Worm (Caenorhabditis elegans): ENCODE data around the gene Y59H11AM.1.
A peak's percentile ranks its signal among the peaks of the same experiment; 100 is the strongest.

The Y59H11AM.1 gene

ce11 chrIV:8532024-8532423 lies 39.2 kb upstream of the Y59H11AM.1 start:
- TF ChIP-seq sma-9 (GFP tag; optimal IDR thresholded peaks at IDR 0.05): peak; percentile 85
- no peak for TF ChIP-seq sma-9 (tag; optimal IDR thresholded peaks at IDR 0.05)
- peak; percentile 22 for TF ChIP-seq sma-3 (GFP tag; optimal IDR thresholded peaks at IDR 0.05)
- TF ChIP-seq gmeb-1 (tag; optimal IDR thresholded peaks at IDR 0.05): no peak
- no peak for TF ChIP-seq nhr-10 (tag; optimal IDR thresholded peaks at IDR 0.05)
- peak; percentile 67 for TF ChIP-seq blmp-1 (tag; optimal IDR thresholded peaks at IDR 0.05; ENCODE audit: insufficient read depth)
- peak; percentile 11 for TF ChIP-seq crh-2 (tag; optimal IDR thresholded peaks at IDR 0.05)
- TF ChIP-seq nhr-237 (tag; optimal IDR thresholded peaks at IDR 0.05): no peak
- peak; percentile 75 for TF ChIP-seq fos-1 (tag; optimal IDR thresholded peaks at IDR 0.05)

- peak; percentile 9 for TF ChIP-seq sma-3 (GFP tag; optimal IDR thresholded peaks at IDR 0.05)
- peak in 1 of 2 experiments; percentile 19 for TF ChIP-seq mdl-1 (tag; optimal IDR thresholded peaks at IDR 0.05)
- TF ChIP-seq fos-1 (tag; optimal IDR thresholded peaks at IDR 0.05): peak; percentile 31
- peak; percentile 73 for TF ChIP-seq sma-9 (GFP tag; optimal IDR thresholded peaks at IDR 0.05)
- no peak for TF ChIP-seq sma-9 (tag; optimal IDR thresholded peaks at IDR 0.05)
- TF ChIP-seq lsy-2 (tag; optimal IDR thresholded peaks at IDR 0.05): no peak
- peak; percentile 57 for TF ChIP-seq blmp-1 (tag; optimal IDR thresholded peaks at IDR 0.05; ENCODE audit: insufficient read depth)
Measured at ce11 chrIV:8532796-8533195, 38.4 kb upstream of the Y59H11AM.1 start.

DNA sequence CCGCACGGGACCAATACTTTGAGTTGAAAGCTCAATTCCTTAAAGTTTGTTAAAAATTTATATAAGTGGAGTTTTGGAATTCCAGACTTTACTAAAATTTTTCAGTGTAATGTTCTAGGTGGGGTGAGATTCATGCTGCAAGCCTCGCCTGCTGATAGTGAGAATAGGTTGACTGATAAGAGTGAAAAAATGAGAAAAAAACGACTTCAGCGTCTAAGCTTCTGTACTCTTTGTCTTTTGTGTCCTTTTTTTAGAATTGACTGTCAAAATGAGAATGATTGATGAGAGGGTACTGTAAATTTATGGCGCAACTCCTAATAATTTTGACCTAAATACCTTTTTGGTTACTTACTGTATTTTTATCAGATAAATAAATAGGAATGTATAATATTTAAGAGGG lies 37.0 kb upstream of the Y59H11AM.1 start:
- TF ChIP-seq nhr-21 (tag; optimal IDR thresholded peaks at IDR 0.05) (no peak), aly-2 (tag; optimal IDR thresholded peaks at IDR 0.05) (no peak), nhr-10 (tag; optimal IDR thresholded peaks at IDR 0.05) (no peak), ztf-1 (GFP tag; conservative IDR thresholded peaks at IDR 0.05) (no peak), snpc-4 (tag; optimal IDR thresholded peaks at IDR 0.05) (no peak), fos-1 (tag; optimal IDR thresholded peaks at IDR 0.05) (peak; percentile 25)

- TF ChIP-seq crh-2 (tag; optimal IDR thresholded peaks at IDR 0.05): peak; percentile 72
- TF ChIP-seq skn-1 (tag; optimal IDR thresholded peaks at IDR 0.05): no peak
- TF ChIP-seq mab-5 (tag; optimal IDR thresholded peaks at IDR 0.05): no peak
- no peak for TF ChIP-seq dmd-4 (tag; optimal IDR thresholded peaks at IDR 0.05)
- TF ChIP-seq nhr-25 (tag; optimal IDR thresholded peaks at IDR 0.05): peak; percentile 67
- TF ChIP-seq lin-11 (tag; optimal IDR thresholded peaks at IDR 0.05): no peak
- TF ChIP-seq nhr-77 (tag; optimal IDR thresholded peaks at IDR 0.05): no peak
- TF ChIP-seq ztf-11 (tag; optimal IDR thresholded peaks at IDR 0.05): no peak
- no peak for TF ChIP-seq unc-39 (tag; optimal IDR thresholded peaks at IDR 0.05)
- TF ChIP-seq nhr-237 (tag; optimal IDR thresholded peaks at IDR 0.05): no peak
- TF ChIP-seq nhr-10 (tag; optimal IDR thresholded peaks at IDR 0.05): no peak
- TF ChIP-seq ceh-82 (tag; optimal IDR thresholded peaks at IDR 0.05): no peak
- peak; percentile 40 for TF ChIP-seq lin-13 (GFP tag; optimal IDR thresholded peaks at IDR 0.05)
- TF ChIP-seq F13H6.1 (tag; optimal IDR thresholded peaks at IDR 0.05): peak; percentile 68
- no peak for TF ChIP-seq mbf-1 (tag; optimal IDR thresholded peaks at IDR 0.05)
- TF ChIP-seq aly-2 (tag; optimal IDR thresholded peaks at IDR 0.05): no peak
- no peak for TF ChIP-seq unc-55 (GFP tag; optimal IDR thresholded peaks at IDR 0.05)
- TF ChIP-seq zag-1 (tag; optimal IDR thresholded peaks at IDR 0.05): no peak
- no peak for TF ChIP-seq sem-4 (tag; optimal IDR thresholded peaks at IDR 0.05)
- TF ChIP-seq elt-3 (tag; optimal IDR thresholded peaks at IDR 0.05): no peak
- TF ChIP-seq peb-1 (tag; optimal IDR thresholded peaks at IDR 0.05): no peak
- no peak for TF ChIP-seq nhr-23 (tag; optimal IDR thresholded peaks at IDR 0.05)
- TF ChIP-seq sma-9 (GFP tag; optimal IDR thresholded peaks at IDR 0.05): peak; percentile 86
- TF ChIP-seq sma-9 (tag; optimal IDR thresholded peaks at IDR 0.05): no peak
- no peak for TF ChIP-seq nhr-12 (tag; optimal IDR thresholded peaks at IDR 0.05)
- peak; percentile 76 for TF ChIP-seq blmp-1 (tag; optimal IDR thresholded peaks at IDR 0.05; ENCODE audit: insufficient read depth)
- TF ChIP-seq nhr-21 (tag; optimal IDR thresholded peaks at IDR 0.05): peak; percentile 62
- TF ChIP-seq snpc-4 (tag; optimal IDR thresholded peaks at IDR 0.05): peak; percentile 21
- TF ChIP-seq egl-27 (tag; optimal IDR thresholded peaks at IDR 0.05): no peak
- peak; percentile 76 for TF ChIP-seq sma-3 (GFP tag; optimal IDR thresholded peaks at IDR 0.05)
- no peak for TF ChIP-seq lin-39 (tag; optimal IDR thresholded peaks at IDR 0.05)
- no peak for TF ChIP-seq ZK546.5 (tag; optimal IDR thresholded peaks at IDR 0.05)
- no peak for TF ChIP-seq elt-1 (tag; optimal IDR thresholded peaks at IDR 0.05)
- TF ChIP-seq nhr-6 (tag; optimal IDR thresholded peaks at IDR 0.05): peak; percentile 34
- TF ChIP-seq C34F6.9 (tag; optimal IDR thresholded peaks at IDR 0.05): peak; percentile 0
- TF ChIP-seq fos-1 (tag; optimal IDR thresholded peaks at IDR 0.05): peak; percentile 75
- no peak for TF ChIP-seq ceh-16 (tag; optimal IDR thresholded peaks at IDR 0.05)
- no peak for TF ChIP-seq alr-1 (tag; optimal IDR thresholded peaks at IDR 0.05)
- peak; percentile 80 for TF ChIP-seq ama-1 (optimal IDR thresholded peaks at IDR 0.05)
- peak; percentile 36 to 69 for TF ChIP-seq mdl-1 (tag; optimal IDR thresholded peaks at IDR 0.05)
- no peak for TF ChIP-seq unc-62 (GFP tag; optimal IDR thresholded peaks at IDR 0.05)
- peak; percentile 43 for TF ChIP-seq Y55F3AM.14 (GFP tag; optimal IDR thresholded peaks at IDR 0.05)
- peak; percentile 80 for TF ChIP-seq nhr-129 (tag; optimal IDR thresholded peaks at IDR 0.05)
- TF ChIP-seq lsy-2 (tag; optimal IDR thresholded peaks at IDR 0.05): peak in 1 of 2 experiments; percentile 75
Measured at ce11 chrIV:8534997-8535414, 36.2 kb upstream of the Y59H11AM.1 start.

All from whole organism, L2 larva.